Worm (Caenorhabditis elegans) whole organism, young adult: ENCODE data around the gene srd-25.

Experiments used
- F37B4.10 ChIP-seq: fragments of 200-800 bp; sonication (Bioruptor generic); IDR thresholded peaks from 2 replicates; pipeline ENCODE4 v1.3.6; 2022; ENCODE audit warnings: missing genetic modification characterization, missing compliant biosample characterization
- F57C9.4 ChIP-seq: sonication (generic microtip); optimal IDR thresholded peaks from 2 replicates; lab custom pipeline; 2017; ENCODE audit warnings: mild to moderate bottlenecking, missing genetic modification characterization, missing compliant biosample characterization
- T26A5.8 ChIP-seq: sonication (generic microtip); optimal IDR thresholded peaks from 2 replicates; lab custom pipeline; 2016; ENCODE audit warnings: missing genetic modification characterization, missing compliant biosample characterization
- ceh-27 ChIP-seq: fragments of 200-800 bp; sonication (Bioruptor generic); optimal IDR thresholded peaks from 2 replicates; lab custom pipeline; 2018; ENCODE audit warnings: mild to moderate bottlenecking, missing genetic modification characterization, moderate library complexity, missing compliant biosample characterization
- pha-4 ChIP-seq: fragments of 150-350 bp; sonication (generic microtip); optimal IDR thresholded peaks from 2 replicates; lab custom pipeline; 2014; ENCODE audit warnings: missing biosample characterization, missing genetic modification reagents, missing genetic modification characterization
- repo-1 ChIP-seq: sonication (generic microtip); optimal IDR thresholded peaks from 2 replicates; lab custom pipeline; 2017; ENCODE audit warnings: mild to moderate bottlenecking, missing genetic modification characterization, missing compliant biosample characterization
- unc-130 ChIP-seq: sonication (generic microtip); optimal IDR thresholded peaks from 2 replicates; lab custom pipeline; 2016; ENCODE audit warnings: missing genetic modification reagents, missing genetic modification characterization, missing compliant biosample characterization
- unc-62 ChIP-seq: fragments of 150-350 bp; optimal IDR thresholded peaks from 2 replicates; lab custom pipeline; 2014; ENCODE audit warnings: missing biosample characterization, missing genetic modification reagents, missing genetic modification characterization
- xnd-1 ChIP-seq: sonication (generic microtip); optimal IDR thresholded peaks from 2 replicates; lab custom pipeline; 2016; ENCODE audit warnings: missing genotype, missing genetic modification reagents, missing genetic modification characterization, missing compliant biosample characterization
- zim-3 ChIP-seq: sonication (generic microtip); optimal IDR thresholded peaks from 2 replicates; lab custom pipeline; 2017; ENCODE audit warnings: mild to moderate bottlenecking, missing genetic modification characterization, moderate library complexity, missing compliant biosample characterization

DNA sequence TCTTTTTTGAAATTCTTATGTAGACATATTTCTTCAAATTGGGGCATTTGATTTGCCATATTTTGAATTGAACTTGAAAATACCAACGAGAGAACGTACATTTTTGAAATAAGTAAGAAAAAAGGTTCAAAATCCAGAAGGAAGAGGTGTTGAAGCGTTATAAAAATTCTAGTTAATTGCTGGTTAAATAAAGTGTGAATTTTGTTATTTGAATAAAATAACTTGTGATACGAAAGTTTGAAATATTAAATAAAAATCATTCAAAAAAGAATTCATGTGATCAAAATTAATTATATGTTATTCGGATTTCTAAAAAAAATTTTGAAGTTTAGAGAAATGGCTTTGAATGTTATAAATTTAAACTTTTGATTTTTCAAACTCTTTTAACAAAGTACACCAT lies 31.7 kb upstream of the srd-25 start, which contains the start of gene C50E3.9:
- no peak for TF ChIP-seq unc-62 (GFP tag; lab: Kevin White, UChicago)
- no peak for TF ChIP-seq zim-3 (tag; lab: Kevin White, UChicago)
- TF ChIP-seq xnd-1 = no peak
- no peak for TF ChIP-seq F57C9.4 (tag; lab: Kevin White, UChicago)
- TF ChIP-seq T26A5.8 = no peak
- TF ChIP-seq ceh-27 (GFP tag; lab: Kevin White, UChicago) = no peak
- no peak for TF ChIP-seq pha-4 (tag; lab: Kevin White, UChicago)
- no peak for TF ChIP-seq unc-130
- TF ChIP-seq F37B4.10 (GFP tag; lab: Robert Waterston, UW) = no peak
- no peak for TF ChIP-seq repo-1
